Fruit fly (Drosophila melanogaster): Measurements from ENCODE around the gene CG7272.

The CG7272 gene

DNA sequence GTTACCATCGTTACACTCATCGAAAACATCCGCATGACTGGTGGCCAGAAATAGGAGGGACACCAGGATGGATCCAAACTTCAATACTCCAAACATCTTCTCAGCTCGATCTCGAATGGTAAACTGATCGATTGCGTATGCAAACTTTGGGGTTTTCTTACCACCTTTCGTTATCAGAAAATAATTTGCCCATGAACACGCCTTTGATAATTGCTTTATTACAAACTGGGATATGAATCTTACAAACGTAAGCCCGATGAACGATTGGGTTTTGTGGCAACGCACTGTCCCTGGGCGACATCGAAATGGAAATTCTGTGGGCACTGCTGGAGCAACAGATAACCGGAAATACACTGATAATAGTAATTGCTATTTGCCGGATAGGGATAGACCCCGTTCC, 26.0 kb downstream of the CG7272 start, which contains the start of gene CG33985:
TSS of gene CG33985 (minus strand) at position 101 of the 400 bp plus-strand sequence.
- TF ChIP-seq Hr39 (GFP tag; optimal IDR thresholded peaks at IDR 0.05): no peak
- TF ChIP-seq fd59A (GFP tag; optimal IDR thresholded peaks at IDR 0.05): no peak
- no peak for TF ChIP-seq CG4318 (GFP tag; optimal IDR thresholded peaks at IDR 0.05)
- no peak for TF ChIP-seq CG8319 (GFP tag; optimal IDR thresholded peaks at IDR 0.05)
- no peak for TF ChIP-seq Sox14 (GFP tag; optimal IDR thresholded peaks at IDR 0.05)
- no peak for TF ChIP-seq Smox (GFP tag; optimal IDR thresholded peaks at IDR 0.05)
- TF ChIP-seq acj6 (GFP tag; optimal IDR thresholded peaks at IDR 0.05): no peak
- TF ChIP-seq CG34406 (GFP tag; optimal IDR thresholded peaks at IDR 0.05): no peak
- TF ChIP-seq dsx (GFP tag; optimal IDR thresholded peaks at IDR 0.05; ENCODE audit: poor library complexity, severe bottlenecking): no peak
- TF ChIP-seq salr (GFP tag; optimal IDR thresholded peaks at IDR 0.05): no peak
- no peak for TF ChIP-seq CG10631 (GFP tag; optimal IDR thresholded peaks at IDR 0.05)
- no peak for TF ChIP-seq pdm3 (GFP tag; optimal IDR thresholded peaks at IDR 0.05)

DNA sequence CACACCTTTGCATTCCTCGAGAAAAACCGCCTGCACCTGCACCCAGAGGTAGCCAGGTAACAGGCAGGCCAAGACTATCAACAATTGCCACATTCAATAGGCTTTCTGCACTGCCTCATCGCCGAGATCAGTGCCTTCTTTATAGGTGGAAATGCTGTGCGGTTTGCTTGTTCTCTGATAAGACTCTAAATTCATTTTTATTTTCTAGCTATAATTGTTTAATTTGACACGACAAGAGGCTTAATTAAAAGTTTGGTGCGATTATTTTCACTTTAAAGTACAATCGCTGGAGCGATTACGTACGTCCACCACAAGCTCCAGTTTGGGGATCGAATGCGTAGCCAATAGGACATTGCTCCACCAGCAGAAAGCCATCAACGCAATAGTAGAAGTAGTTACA, 26.7 kb downstream of the CG7272 start, which contains the start of gene CG42729:
TSS of gene CG42729 (minus strand) at position 101 of the 400 bp plus-strand sequence.
- no peak for TF ChIP-seq CG10631 (GFP tag; optimal IDR thresholded peaks at IDR 0.05)
- TF ChIP-seq OdsH (GFP tag; optimal IDR thresholded peaks at IDR 0.05): no peak
- TF ChIP-seq CG1621 (tag; optimal IDR thresholded peaks at IDR 0.05): no peak
- TF ChIP-seq eg (GFP tag; IDR thresholded peaks at IDR 0.05): no peak
- no peak for TF ChIP-seq CG6792 (GFP tag; optimal IDR thresholded peaks at IDR 0.05)
- TF ChIP-seq CG31627 (GFP tag; optimal IDR thresholded peaks at IDR 0.05): no peak
- no peak for TF ChIP-seq CG6808 (GFP tag; optimal IDR thresholded peaks at IDR 0.05)
- TF ChIP-seq Gug (GFP tag; IDR thresholded peaks at IDR 0.05): no peak
- TF ChIP-seq svp (GFP tag): no peak
- TF ChIP-seq CG7368 (GFP tag; optimal IDR thresholded peaks at IDR 0.05): no peak
- TF ChIP-seq Met (GFP tag; optimal IDR thresholded peaks at IDR 0.05): no peak
- no peak for TF ChIP-seq net (GFP tag; optimal IDR thresholded peaks at IDR 0.05)
- no peak for TF ChIP-seq Sox15 (GFP tag; optimal IDR thresholded peaks at IDR 0.05)
- TF ChIP-seq pdm3 (GFP tag; optimal IDR thresholded peaks at IDR 0.05): no peak
- TF ChIP-seq Eip93F (GFP tag; optimal IDR thresholded peaks at IDR 0.05): no peak
- no peak for TF ChIP-seq Eip78C (GFP tag)
- no peak for TF ChIP-seq vri (GFP tag; optimal IDR thresholded peaks at IDR 0.05)
- TF ChIP-seq Ets96B (tag; optimal IDR thresholded peaks at IDR 0.05): no peak
- no peak for TF ChIP-seq ss (GFP tag; optimal IDR thresholded peaks at IDR 0.05)

DNA sequence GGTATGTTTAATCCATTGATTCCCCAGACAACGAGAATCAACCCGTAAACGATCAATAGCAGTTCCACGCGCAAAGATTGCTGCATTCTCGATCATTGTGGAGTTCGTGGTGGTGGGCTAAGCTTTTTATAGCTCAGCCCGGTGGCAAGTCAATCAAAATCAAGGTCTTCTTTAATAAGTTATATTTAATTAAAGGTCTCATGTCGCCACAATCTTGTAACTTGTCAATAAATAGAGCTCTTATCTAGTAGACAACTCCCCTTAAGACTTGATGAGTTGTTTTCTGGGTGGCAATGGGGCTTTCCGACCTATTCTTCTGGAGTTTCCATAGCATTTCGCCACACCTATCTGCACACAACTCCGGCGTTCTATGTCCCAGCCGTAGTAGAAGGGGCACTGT, 27.4 kb downstream of the CG7272 start, which contains the start of gene CG42728:
TSS of gene CG42728 (minus strand) at position 101 of the 400 bp plus-strand sequence.
- no peak for TF ChIP-seq Gug (GFP tag; IDR thresholded peaks at IDR 0.05)

DNA sequence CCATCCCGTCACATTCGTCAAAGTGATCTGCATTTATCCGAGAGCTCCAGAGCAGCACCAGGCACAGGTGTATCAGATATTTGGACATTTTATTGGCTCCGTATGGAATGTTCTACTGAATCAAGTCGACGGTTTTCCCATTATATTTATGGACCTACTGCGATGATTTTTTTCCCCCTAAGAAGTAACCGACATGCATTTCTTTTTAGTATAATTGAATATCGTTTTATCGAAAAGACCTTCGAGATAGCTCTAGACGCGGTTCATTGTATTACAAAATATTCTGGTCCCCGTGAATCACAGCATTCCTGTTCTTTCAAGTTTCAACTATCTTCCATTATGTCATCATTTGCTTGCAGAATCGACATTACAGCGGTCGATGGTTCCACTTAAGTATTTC, 28.4 kb downstream of the CG7272 start, which contains the start of gene obst-H:
TSS of gene obst-H (minus strand) at position 101 of the 400 bp plus-strand sequence.
- TF ChIP-seq svp (GFP tag) (no peak), dsx (GFP tag; optimal IDR thresholded peaks at IDR 0.05; ENCODE audit: poor library complexity, severe bottlenecking) (no peak), Gug (GFP tag; IDR thresholded peaks at IDR 0.05) (no peak), CG1621 (tag; optimal IDR thresholded peaks at IDR 0.05) (no peak), ss (GFP tag; optimal IDR thresholded peaks at IDR 0.05) (no peak), achi (GFP tag; optimal IDR thresholded peaks at IDR 0.05) (no peak), Ets96B (tag; optimal IDR thresholded peaks at IDR 0.05) (no peak), spab (GFP tag; optimal IDR thresholded peaks at IDR 0.05) (no peak), CG6792 (GFP tag; optimal IDR thresholded peaks at IDR 0.05) (no peak), Eip75B (GFP tag; optimal IDR thresholded peaks at IDR 0.05) (no peak), CG8319 (GFP tag; optimal IDR thresholded peaks at IDR 0.05) (no peak), CG11294 (GFP tag; IDR thresholded peaks at IDR 0.05) (no peak), CG15336 (GFP tag; IDR thresholded peaks at IDR 0.05) (no peak)

DNA sequence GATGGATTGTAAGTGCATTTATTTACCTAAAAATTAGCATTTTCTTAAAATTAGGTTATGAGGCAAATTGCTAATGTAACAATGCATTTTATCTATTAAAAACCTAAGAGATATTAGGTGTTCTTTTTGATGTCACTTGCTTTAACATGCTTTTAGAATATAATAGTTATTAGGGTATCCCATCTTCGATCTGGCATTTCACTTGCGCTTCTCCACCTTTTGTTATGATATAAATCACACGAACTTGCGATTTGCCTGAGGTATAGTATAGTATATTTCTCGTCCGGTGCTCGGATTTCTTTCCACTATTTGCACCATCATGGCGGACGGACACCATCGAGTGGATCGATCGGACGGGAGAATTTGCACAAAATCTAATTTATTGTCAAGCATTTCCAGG, 29.3 kb downstream of the CG7272 start:
- TF ChIP-seq CG32006 (GFP tag; optimal IDR thresholded peaks at IDR 0.05) (no peak), CG4318 (GFP tag; optimal IDR thresholded peaks at IDR 0.05) (no peak), CG3032 (tag; optimal IDR thresholded peaks at IDR 0.05) (no peak), esn (GFP tag; optimal IDR thresholded peaks at IDR 0.05) (no peak)
